Worm (Caenorhabditis elegans): ENCODE results near the gene C31E10.11.

The C31E10.11 gene

DNA sequence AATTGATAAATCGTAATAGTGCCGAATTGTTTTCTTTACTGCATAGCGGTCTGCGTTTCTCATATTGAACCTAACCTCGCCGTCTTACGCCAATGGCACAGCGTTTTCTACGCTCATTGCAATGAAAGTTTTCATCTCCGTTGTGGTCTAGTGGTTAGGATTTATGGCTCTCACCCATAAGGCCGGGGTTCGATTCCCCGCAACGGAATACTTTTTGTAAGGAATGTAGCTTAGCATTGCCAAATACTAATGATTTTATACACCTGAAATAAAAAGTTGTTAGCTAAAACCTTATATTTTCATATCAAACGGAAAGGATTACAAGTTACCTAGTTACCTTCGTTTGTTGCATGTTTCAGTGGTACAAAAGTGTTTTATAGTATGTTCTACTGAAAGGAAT is 25.2 kb upstream of the C31E10.11 start (continued):
- TF ChIP-seq madf-10 (tag; optimal IDR thresholded peaks at IDR 0.05), result peak; percentile 82
- TF ChIP-seq lsy-27 (tag; optimal IDR thresholded peaks at IDR 0.05; ENCODE audit: borderline replicate concordance, insufficient read depth), result no peak
- TF ChIP-seq F52B5.7 (tag; optimal IDR thresholded peaks at IDR 0.05), result peak; percentile 76
- TF ChIP-seq Y56A3A.18 (GFP tag; IDR thresholded peaks at IDR 0.05), result 0 out of 2 replicates have a peak, but pooled peaks have one; percentile 60
- TF ChIP-seq F55B11.4 (tag; optimal IDR thresholded peaks at IDR 0.05; ENCODE audit: borderline replicate concordance, insufficient read depth), result no peak
- TF ChIP-seq tbx-9 (tag; optimal IDR thresholded peaks at IDR 0.05; ENCODE audit: borderline replicate concordance), result no peak
- peak; percentile 35 for TF ChIP-seq B0035.1 (tag; optimal IDR thresholded peaks at IDR 0.05)
- TF ChIP-seq akir-1 (GFP tag; optimal IDR thresholded peaks at IDR 0.05), result no peak
- peak; percentile 44; the same call in 1 of the 2 replicates for TF ChIP-seq cebp-1 (GFP tag; IDR thresholded peaks at IDR 0.05)
- peak; percentile 77 for TF ChIP-seq cebp-1 (tag; optimal IDR thresholded peaks at IDR 0.05)
- peak; percentile 68 for TF ChIP-seq gei-17 (GFP tag; optimal IDR thresholded peaks at IDR 0.05)
- TF ChIP-seq F39B2.1 (GFP tag; IDR thresholded peaks at IDR 0.05), result no peak
- no peak for TF ChIP-seq xnd-1 (tag; optimal IDR thresholded peaks at IDR 0.05)
- peak; percentile 57 for TF ChIP-seq athp-1 (tag; optimal IDR thresholded peaks at IDR 0.05)
- peak; percentile 7 for TF ChIP-seq repo-1 (tag; optimal IDR thresholded peaks at IDR 0.05)
- TF ChIP-seq sea-2 (GFP tag; IDR thresholded peaks at IDR 0.05), result no peak
- TF ChIP-seq nhr-80 (tag; optimal IDR thresholded peaks at IDR 0.05), result peak; percentile 41
- peak; percentile 15; the same call in 1 of the 2 replicates for TF ChIP-seq ztf-6 (GFP tag; IDR thresholded peaks at IDR 0.05)
- TF ChIP-seq madf-8 (GFP tag; conservative IDR thresholded peaks at IDR 0.05), result no peak
- TF ChIP-seq pha-4 (tag; optimal IDR thresholded peaks at IDR 0.05), result no peak
- TF ChIP-seq snpc-4 (GFP tag; optimal IDR thresholded peaks at IDR 0.05), result peak; percentile 72
- TF ChIP-seq snpc-4 (tag; optimal IDR thresholded peaks at IDR 0.05), result peak in 3 of 4 experiments; percentile 63 to 85 (median 76)
- TF ChIP-seq lin-26 (GFP tag; IDR thresholded peaks at IDR 0.05), result peak; percentile 89
- no peak for TF ChIP-seq Y95B8A.8 (GFP tag; IDR thresholded peaks at IDR 0.05)
- TF ChIP-seq ceh-58 (GFP tag; IDR thresholded peaks at IDR 0.05), result no peak
- TF ChIP-seq nhr-179 (tag; optimal IDR thresholded peaks at IDR 0.05), result no peak
- no peak for TF ChIP-seq Y53F4B.3 (GFP tag; IDR thresholded peaks at IDR 0.05)
- no peak for TF ChIP-seq efl-1 (GFP tag; optimal IDR thresholded peaks at IDR 0.05)
- TF ChIP-seq let-607 (tag; optimal IDR thresholded peaks at IDR 0.05), result peak; percentile 51 to 74
- TF ChIP-seq hrde-1 (tag; optimal IDR thresholded peaks at IDR 0.05; ENCODE audit: borderline replicate concordance), result peak; percentile 67
- no peak for TF ChIP-seq ztf-22 (GFP tag; optimal IDR thresholded peaks at IDR 0.05)
- peak; percentile 77 for TF ChIP-seq mes-4 (tag; optimal IDR thresholded peaks at IDR 0.05)
- peak; percentile 77 for TF ChIP-seq somi-1 (GFP tag; optimal IDR thresholded peaks at IDR 0.05)
- peak; percentile 45 for TF ChIP-seq K12H6.12 (tag; optimal IDR thresholded peaks at IDR 0.05)
- TF ChIP-seq F33H1.4 (GFP tag; IDR thresholded peaks at IDR 0.05), result no peak
- 0 out of 2 replicates have a peak, but pooled peaks have one; percentile 10 for TF ChIP-seq attf-3 (GFP tag; conservative IDR thresholded peaks at IDR 0.05)
- no peak for TF ChIP-seq nhr-27 (tag; optimal IDR thresholded peaks at IDR 0.05)
- TF ChIP-seq nhr-120 (GFP tag; IDR thresholded peaks at IDR 0.05), result no peak
- TF ChIP-seq K11D2.4 (GFP tag; IDR thresholded peaks at IDR 0.05), result peak; percentile 75
- 0 out of 2 replicates have a peak, but pooled peaks have one; percentile 73 for TF ChIP-seq lag-1 (GFP tag; IDR thresholded peaks at IDR 0.05)
- TF ChIP-seq snpc-3.4 (tag; optimal IDR thresholded peaks at IDR 0.05), result peak; percentile 82
- no peak for TF ChIP-seq bed-1 (GFP tag; IDR thresholded peaks at IDR 0.05)
- TF ChIP-seq dpff-1 (tag; optimal IDR thresholded peaks at IDR 0.05), result no peak
- TF ChIP-seq unc-62 (GFP tag; optimal IDR thresholded peaks at IDR 0.05), result no peak
- peak; percentile 56 for TF ChIP-seq tlf-1 (GFP tag; optimal IDR thresholded peaks at IDR 0.05)
- peak; percentile 87 for TF ChIP-seq hmg-1.2 (GFP tag; IDR thresholded peaks at IDR 0.05)
- peak; percentile 76 for TF ChIP-seq T07F8.4 (tag; optimal IDR thresholded peaks at IDR 0.05)
- TF ChIP-seq T26A5.8 (tag; optimal IDR thresholded peaks at IDR 0.05), result peak; percentile 10
- TF ChIP-seq egl-18 (GFP tag; IDR thresholded peaks at IDR 0.05), result 0 out of 2 replicates have a peak, but pooled peaks have one; percentile 56

All from whole organism, young adult.